Fruit fly (Drosophila melanogaster): Measurements from ENCODE around the gene FER.

Gene FER

dm6 chr3R:9419300-9419652 is 24.9 kb upstream of the FER start (continued):
- TF ChIP-seq CrebB (tag; optimal IDR thresholded peaks at IDR 0.05) (peak; percentile 16), yki (optimal IDR thresholded peaks at IDR 0.05) (peak; percentile 98), PHDP (tag; optimal IDR thresholded peaks at IDR 0.05) (no peak), Eip74EF (GFP tag; optimal IDR thresholded peaks at IDR 0.05) (no peak), Meics (GFP tag; optimal IDR thresholded peaks at IDR 0.05) (no peak), CG10274 (GFP tag; optimal IDR thresholded peaks at IDR 0.05) (no peak), CG12071 (GFP tag; optimal IDR thresholded peaks at IDR 0.05) (peak; percentile 49), nom (GFP tag; optimal IDR thresholded peaks at IDR 0.05) (peak; percentile 26), Asciz (GFP tag; optimal IDR thresholded peaks at IDR 0.05) (no peak), Hmr (GFP tag; optimal IDR thresholded peaks at IDR 0.05) (peak; percentile 22), CG12744 (GFP tag; optimal IDR thresholded peaks at IDR 0.05) (no peak), HLH54F (GFP tag; optimal IDR thresholded peaks at IDR 0.05) (no peak), Myb (GFP tag; optimal IDR thresholded peaks at IDR 0.05) (no peak), bab2 (GFP tag; optimal IDR thresholded peaks at IDR 0.05) (no peak), Max (GFP tag; optimal IDR thresholded peaks at IDR 0.05) (peak; percentile 59), toy (GFP tag; IDR thresholded peaks at IDR 0.05) (no peak), CG4707 (GFP tag; optimal IDR thresholded peaks at IDR 0.05) (no peak), ac (GFP tag; optimal IDR thresholded peaks at IDR 0.05) (peak; percentile 70), mirr (GFP tag; optimal IDR thresholded peaks at IDR 0.05) (peak; percentile 77), CG8924 (tag; optimal IDR thresholded peaks at IDR 0.05) (peak; percentile 11), Sry-δ (GFP tag; optimal IDR thresholded peaks at IDR 0.05) (no peak), CG3407 (GFP tag; optimal IDR thresholded peaks at IDR 0.05) (no peak), Awh (GFP tag; IDR thresholded peaks at IDR 0.05) (no peak), grau (tag; optimal IDR thresholded peaks at IDR 0.05) (peak; percentile 10), Jarid2 (GFP tag; optimal IDR thresholded peaks at IDR 0.05) (peak; percentile 72), CG31224 (GFP tag; IDR thresholded peaks at IDR 0.05) (no peak), C15 (GFP tag; IDR thresholded peaks at IDR 0.05) (no peak), z (GFP tag; IDR thresholded peaks at IDR 0.05) (no peak), H2.0 (GFP tag; IDR thresholded peaks at IDR 0.05) (no peak), CG11504 (tag; optimal IDR thresholded peaks at IDR 0.05) (no peak), cg (GFP tag; optimal IDR thresholded peaks at IDR 0.05) (peak; percentile 94), gcm (GFP tag; optimal IDR thresholded peaks at IDR 0.05) (peak; percentile 41), ab (GFP tag; optimal IDR thresholded peaks at IDR 0.05) (no peak), ash1 (GFP tag; optimal IDR thresholded peaks at IDR 0.05) (no peak), Ssrp (tag; optimal IDR thresholded peaks at IDR 0.05) (no peak)

dm6 chr3R:9418373-9419299 is 24.3 kb upstream of the FER start:
- TF ChIP-seq fd64A (GFP tag; optimal IDR thresholded peaks at IDR 0.05) (peak; percentile 10), tap (tag; optimal IDR thresholded peaks at IDR 0.05) (no peak), Ada2b (GFP tag; IDR thresholded peaks at IDR 0.05) (no peak), NK7.1 (GFP tag; optimal IDR thresholded peaks at IDR 0.05) (no peak), Sry-δ (GFP tag; optimal IDR thresholded peaks at IDR 0.05) (no peak), CG31441 (GFP tag; IDR thresholded peaks at IDR 0.05) (no peak), CG13775 (GFP tag; optimal IDR thresholded peaks at IDR 0.05) (no peak), Pdp1 (GFP tag; optimal IDR thresholded peaks at IDR 0.05) (peak in 1 of 2 experiments; percentile 98), kni (GFP tag; optimal IDR thresholded peaks at IDR 0.05) (peak; percentile 7), org-1 (GFP tag; optimal IDR thresholded peaks at IDR 0.05) (no peak), Antp (GFP tag; optimal IDR thresholded peaks at IDR 0.05) (no peak), pros (GFP tag; optimal IDR thresholded peaks at IDR 0.05) (no peak), al (GFP tag; IDR thresholded peaks at IDR 0.05) (no peak), CG3163 (GFP tag; optimal IDR thresholded peaks at IDR 0.05) (peak; percentile 22), CG6813 (GFP tag; optimal IDR thresholded peaks at IDR 0.05) (no peak), hb (GFP tag; IDR thresholded peaks at IDR 0.05; ENCODE audit: partially characterized antibody) (no peak)

All from whole organism, embryonic.